Fruit fly (Drosophila melanogaster) whole organism, wandering third instar larva: ENCODE measurements around the gene CG11095.

Experiments used
- HLH106 ChIP-seq: fragments of 200-800 bp; optimal IDR thresholded peaks from 3 replicates; lab custom pipeline; 2019; ENCODE audit warnings: missing biosample characterization, mild to moderate bottlenecking, missing genetic modification characterization, moderate library complexity
- Hr78 ChIP-seq: fragments of >200 bp; optimal IDR thresholded peaks from 2 replicates; lab custom pipeline; 2017; ENCODE audit warnings: missing biosample characterization, missing genetic modification characterization
- Mio ChIP-seq: sonication (Bioruptor generic); optimal IDR thresholded peaks from 2 replicates; lab custom pipeline; 2016; ENCODE audit warnings: missing biosample characterization, missing genetic modification characterization
- foxo ChIP-seq, 2 experiments: fragments of 200-800 bp; sonication (Bioruptor generic); optimal IDR thresholded peaks; 2 replicates in 1 of 2; 3 replicates in 1 of 2; lab custom pipeline; 2016 to 2017; ENCODE audit warnings: missing biosample characterization in 2 of 2, missing genetic modification characterization in 2 of 2
- sage ChIP-seq: fragments of 200-800 bp; sonication (Bioruptor generic); optimal IDR thresholded peaks from 2 replicates; lab custom pipeline; 2016; ENCODE audit warnings: missing biosample characterization, mild to moderate bottlenecking, missing genetic modification characterization
- usp ChIP-seq: fragments of >200 bp; optimal IDR thresholded peaks from 2 replicates; lab custom pipeline; 2017; ENCODE audit warnings: missing biosample characterization, missing genetic modification characterization

DNA sequence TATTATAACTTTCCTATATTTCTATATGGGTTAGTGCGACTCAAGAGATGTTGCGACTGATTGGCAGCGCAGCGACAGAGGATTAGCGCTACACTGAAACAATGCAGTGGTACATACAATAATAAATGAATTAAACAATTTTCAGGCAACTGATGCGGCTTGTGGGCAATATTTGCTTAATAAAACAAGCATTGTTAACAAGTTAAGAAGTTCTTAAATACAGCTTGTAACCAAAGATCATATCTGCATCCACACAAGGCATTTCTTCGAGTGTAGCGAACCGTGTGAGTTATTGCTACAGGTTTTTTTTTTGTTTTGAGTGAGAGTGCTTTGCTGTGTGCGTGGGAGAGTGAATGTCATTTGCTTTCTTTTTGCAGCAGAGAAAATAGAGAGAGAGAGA lies 27.4 kb downstream of the CG11095 start:
- TF ChIP-seq Hr78 (GFP tag; lab: Kevin White, UChicago) (no peak), Mio (GFP tag; lab: Kevin White, UChicago) (peak; percentile 57), sage (GFP tag; lab: Kevin White, UChicago) (peak; percentile 66), HLH106 (tag; lab: Kevin White, UChicago) (peak; percentile 75), usp (GFP tag; lab: Kevin White, UChicago) (no peak), foxo (GFP tag; optimal IDR thresholded peaks at IDR 0.05; lab: Kevin White, UChicago) (peak; percentile 70 to 91)
